Worm (Caenorhabditis elegans) whole organism, L4/young adult: ENCODE data around the gene txt-11.

Experiments
- W03F9.2 ChIP-seq: fragments of 150-350 bp; optimal IDR thresholded peaks from 2 replicates; lab custom pipeline; 2014; ENCODE audit warnings: missing biosample characterization, missing genetic modification characterization
- dao-5 ChIP-seq: sonication (generic microtip); optimal IDR thresholded peaks from 2 replicates; lab custom pipeline; 2016; ENCODE audit warnings: missing genotype, missing genetic modification characterization, moderate library complexity, missing compliant biosample characterization
- him-1 ChIP-seq: sonication (generic microtip); optimal IDR thresholded peaks from 2 replicates; lab custom pipeline; 2016; ENCODE audit warnings: missing genotype, missing genetic modification reagents, missing genetic modification characterization, missing compliant biosample characterization

Gene txt-11

ce11 chrV:3454620-3455019 lies 41.5 kb downstream of the txt-11 start:
- TF ChIP-seq dao-5 (tag; lab: Kevin White, UChicago): no peak
- TF ChIP-seq him-1 (tag; lab: Kevin White, UChicago): no peak
- no peak for TF ChIP-seq W03F9.2

ce11 chrV:3455135-3455747 lies 42.1 kb downstream of the txt-11 start:
- TF ChIP-seq W03F9.2: no peak
- TF ChIP-seq dao-5 (tag; lab: Kevin White, UChicago): no peak
- no peak for TF ChIP-seq him-1 (tag; lab: Kevin White, UChicago)

ce11 chrV:3459919-3460318 lies 46.8 kb downstream of the txt-11 start, which contains the start of gene slc-28.2:
slc-28.2 (plus strand) TSS chrV:3460219.
- TF ChIP-seq dao-5 (tag; lab: Kevin White, UChicago): no peak
- no peak for TF ChIP-seq W03F9.2
- TF ChIP-seq him-1 (tag; lab: Kevin White, UChicago): no peak

ce11 chrV:3463514-3463913 lies 50.4 kb downstream of the txt-11 start, which contains the start of gene slc-28.1:
slc-28.1 (plus strand) TSS chrV:3463814.
- TF ChIP-seq him-1 (tag; lab: Kevin White, UChicago) (no peak), W03F9.2 (no peak), dao-5 (tag; lab: Kevin White, UChicago) (no peak)

- TF ChIP-seq him-1 (tag; lab: Kevin White, UChicago) (no peak), dao-5 (tag; lab: Kevin White, UChicago) (no peak), W03F9.2 (no peak)
Measured at ce11 chrV:3464897-3465296, 51.8 kb downstream of the txt-11 start.
